Worm (Caenorhabditis elegans): ENCODE measurements around the gene Y57G11C.30.

Y57G11C.30 gene

DNA sequence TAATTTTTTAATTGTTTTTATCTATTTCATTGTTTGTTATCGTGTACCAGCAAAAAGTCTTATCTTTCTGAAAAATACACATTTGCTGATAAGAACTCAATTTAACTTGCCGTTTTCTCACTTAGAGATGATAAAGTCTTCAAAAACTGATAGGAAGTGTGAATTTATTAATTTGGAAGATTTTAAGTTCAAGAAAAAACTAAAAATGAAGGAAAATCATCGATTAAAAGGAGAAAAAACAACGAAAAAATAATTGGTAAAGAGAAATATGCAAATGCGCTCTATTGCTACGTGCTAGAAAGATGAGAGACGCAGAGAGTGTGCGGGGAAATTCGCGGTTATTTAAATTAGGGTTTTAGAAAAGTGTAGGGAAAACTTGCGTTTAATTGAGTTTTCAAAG, 20.7 kb downstream of the Y57G11C.30 start (continued):
- TF ChIP-seq lin-14 (GFP tag; optimal IDR thresholded peaks at IDR 0.05) (peak; percentile 70), mef-2 (tag; optimal IDR thresholded peaks at IDR 0.05) (no peak), nhr-11 (tag; optimal IDR thresholded peaks at IDR 0.05) (peak; percentile 26), dpl-1 (GFP tag; optimal IDR thresholded peaks at IDR 0.05) (peak; percentile 95 to 97 (median 96)), C16A3.4 (tag; optimal IDR thresholded peaks at IDR 0.05) (peak; percentile 82), Y116A8C.19 (tag; optimal IDR thresholded peaks at IDR 0.05; ENCODE audit: borderline replicate concordance) (no peak), elt-3 (tag; optimal IDR thresholded peaks at IDR 0.05) (peak in 2 of 6 experiments; percentile 31 to 72), unc-86 (tag; optimal IDR thresholded peaks at IDR 0.05) (peak; percentile 53), aly-2 (tag; optimal IDR thresholded peaks at IDR 0.05) (no peak), hlh-17 (GFP tag; optimal IDR thresholded peaks at IDR 0.05; ENCODE audit: borderline replicate concordance) (no peak), mdl-1 (tag; optimal IDR thresholded peaks at IDR 0.05) (peak in 1 of 2 experiments; percentile 42), xbp-1 (tag; optimal IDR thresholded peaks at IDR 0.05) (peak; percentile 78), pqm-1 (tag; optimal IDR thresholded peaks at IDR 0.05) (peak; percentile 90), nhr-20 (tag; optimal IDR thresholded peaks at IDR 0.05) (peak; percentile 66), ceh-82 (tag; optimal IDR thresholded peaks at IDR 0.05) (peak; percentile 54 to 83 (median 60)), lin-35 (GFP tag; optimal IDR thresholded peaks at IDR 0.05) (peak; percentile 97 to 99), fkh-4 (tag; optimal IDR thresholded peaks at IDR 0.05; ENCODE audit: borderline replicate concordance) (peak; percentile 1), egl-13 (tag; optimal IDR thresholded peaks at IDR 0.05) (no peak)

ce11 chrIV:14960061-14960460, 21.4 kb downstream of the Y57G11C.30 start:
- TF ChIP-seq mab-9 (GFP tag; IDR thresholded peaks at IDR 0.05) (no peak), egl-13 (tag; optimal IDR thresholded peaks at IDR 0.05) (no peak), nhr-77 (tag; optimal IDR thresholded peaks at IDR 0.05) (no peak), dpl-1 (GFP tag; optimal IDR thresholded peaks at IDR 0.05) (no peak), blmp-1 (tag; optimal IDR thresholded peaks at IDR 0.05) (peak; percentile 3), mef-2 (tag; optimal IDR thresholded peaks at IDR 0.05) (no peak), nhr-90 (tag; optimal IDR thresholded peaks at IDR 0.05; ENCODE audit: poor library complexity) (no peak), ceh-90 (tag; optimal IDR thresholded peaks at IDR 0.05) (no peak), tbx-2 (tag; optimal IDR thresholded peaks at IDR 0.05) (peak; percentile 8), snpc-4 (tag; optimal IDR thresholded peaks at IDR 0.05) (no peak), isw-1 (GFP tag; IDR thresholded peaks at IDR 0.05) (no peak)

- TF ChIP-seq irx-1 (tag; optimal IDR thresholded peaks at IDR 0.05) (no peak), efl-1 (optimal IDR thresholded peaks at IDR 0.05) (no peak), efl-1 (GFP tag; optimal IDR thresholded peaks at IDR 0.05 in 1 of 2) (peak in 1 of 2 experiments; percentile 85)
Observed at ce11 chrIV:14978204-14978603, 39.5 kb downstream of the Y57G11C.30 start.

ce11 chrIV:14981311-14981710, 42.6 kb downstream of the Y57G11C.30 start, which contains the start of gene atln-2:
atln-2 (plus strand) TSS chrIV:14981611.
- no peak for TF ChIP-seq fkh-4 (tag; optimal IDR thresholded peaks at IDR 0.05; ENCODE audit: borderline replicate concordance)
- TF ChIP-seq fkh-8 (tag; optimal IDR thresholded peaks at IDR 0.05): no peak
- no peak for TF ChIP-seq lin-39 (tag; optimal IDR thresholded peaks at IDR 0.05)
- no peak for TF ChIP-seq lir-3 (tag; optimal IDR thresholded peaks at IDR 0.05; ENCODE audit: poor library complexity)
- no peak for TF ChIP-seq isw-1 (GFP tag; IDR thresholded peaks at IDR 0.05)
- TF ChIP-seq efl-1 (optimal IDR thresholded peaks at IDR 0.05): no peak
- TF ChIP-seq efl-1 (GFP tag; optimal IDR thresholded peaks at IDR 0.05 in 1 of 2): peak in 1 of 2 experiments; percentile 57

- TF ChIP-seq egl-27 (tag; optimal IDR thresholded peaks at IDR 0.05) (no peak), jun-1 (tag; optimal IDR thresholded peaks at IDR 0.05) (peak; percentile 21)
Observed at ce11 chrIV:14985019-14985418, 46.3 kb downstream of the Y57G11C.30 start.

Data from whole organism, L1 larva.